Worm (Caenorhabditis elegans): ENCODE data around the gene F10E9.5.

F10E9.5 gene

ce11 chrIII:8293260-8293659, 14.1 kb upstream of the F10E9.5 start:
- TF ChIP-seq blmp-1 (tag; optimal IDR thresholded peaks at IDR 0.05) (peak; percentile 44), nhr-237 (tag; optimal IDR thresholded peaks at IDR 0.05) (no peak), mep-1 (tag; optimal IDR thresholded peaks at IDR 0.05) (no peak), unc-62 (GFP tag; optimal IDR thresholded peaks at IDR 0.05) (peak; percentile 77), unc-120 (tag; optimal IDR thresholded peaks at IDR 0.05; ENCODE audit: poor library complexity, severe bottlenecking) (no peak), zip-8 (tag; optimal IDR thresholded peaks at IDR 0.05) (peak; percentile 13)

ce11 chrIII:8298216-8298920, 9.0 kb upstream of the F10E9.5 start:
- no peak for TF ChIP-seq lsy-2 (tag; optimal IDR thresholded peaks at IDR 0.05)
- TF ChIP-seq flh-1 (GFP tag; optimal IDR thresholded peaks at IDR 0.05) = no peak
- TF ChIP-seq lin-13 (tag; optimal IDR thresholded peaks at IDR 0.05) = no peak
- no peak for TF ChIP-seq ces-1 (GFP tag; optimal IDR thresholded peaks at IDR 0.05)
- peak; percentile 35 for TF ChIP-seq sptf-1 (tag; optimal IDR thresholded peaks at IDR 0.05)
- peak; percentile 24 for TF ChIP-seq mls-2 (tag; optimal IDR thresholded peaks at IDR 0.05)
- TF ChIP-seq ham-2 (GFP tag; optimal IDR thresholded peaks at IDR 0.05) = no peak
- peak; percentile 3 for TF ChIP-seq unc-62 (GFP tag; optimal IDR thresholded peaks at IDR 0.05)
- peak; percentile 79 for TF ChIP-seq cnd-1 (tag; optimal IDR thresholded peaks at IDR 0.05)
- no peak for TF ChIP-seq tbx-8 (GFP tag; optimal IDR thresholded peaks at IDR 0.05)
- TF ChIP-seq zip-8 (tag; optimal IDR thresholded peaks at IDR 0.05) = peak; percentile 93
- peak; percentile 90 for TF ChIP-seq nhr-2 (tag; optimal IDR thresholded peaks at IDR 0.05)
- TF ChIP-seq unc-120 (tag; optimal IDR thresholded peaks at IDR 0.05; ENCODE audit: poor library complexity, severe bottlenecking) = no peak
- no peak for TF ChIP-seq nhr-76 (tag; optimal IDR thresholded peaks at IDR 0.05)

ce11 chrIII:8299078-8299587, 8.3 kb upstream of the F10E9.5 start:
- TF ChIP-seq mab-5 (tag; optimal IDR thresholded peaks at IDR 0.05) (no peak), unc-62 (GFP tag; optimal IDR thresholded peaks at IDR 0.05) (peak; percentile 84), ces-1 (GFP tag; optimal IDR thresholded peaks at IDR 0.05) (peak; percentile 58), hlh-1 (tag; optimal IDR thresholded peaks at IDR 0.05) (peak; percentile 97), unc-120 (tag; optimal IDR thresholded peaks at IDR 0.05; ENCODE audit: poor library complexity, severe bottlenecking) (peak; percentile 37)

ce11 chrIII:8299734-8300133, 7.7 kb upstream of the F10E9.5 start:
- TF ChIP-seq ztf-11 (tag; optimal IDR thresholded peaks at IDR 0.05) = no peak
- TF ChIP-seq sem-2 (GFP tag; optimal IDR thresholded peaks at IDR 0.05) = no peak
- TF ChIP-seq zip-8 (tag; optimal IDR thresholded peaks at IDR 0.05) = no peak
- no peak for TF ChIP-seq pha-4 (tag; optimal IDR thresholded peaks at IDR 0.05)

- TF ChIP-seq unc-120 (tag; optimal IDR thresholded peaks at IDR 0.05; ENCODE audit: poor library complexity, severe bottlenecking) = no peak
- peak; percentile 8 for TF ChIP-seq cnd-1 (tag; optimal IDR thresholded peaks at IDR 0.05)
- TF ChIP-seq mls-2 (tag; optimal IDR thresholded peaks at IDR 0.05) = peak; percentile 15
- TF ChIP-seq ceh-83 (GFP tag; optimal IDR thresholded peaks at IDR 0.05) = peak; percentile 65
- TF ChIP-seq nhr-28 (tag; optimal IDR thresholded peaks at IDR 0.05) = no peak
- TF ChIP-seq lsy-2 (tag; optimal IDR thresholded peaks at IDR 0.05) = no peak
- TF ChIP-seq ces-1 (GFP tag; optimal IDR thresholded peaks at IDR 0.05) = peak; percentile 54
- TF ChIP-seq pha-4 (tag; optimal IDR thresholded peaks at IDR 0.05) = peak; percentile 27
- no peak for TF ChIP-seq nhr-76 (tag; optimal IDR thresholded peaks at IDR 0.05)
- no peak for TF ChIP-seq elt-3 (tag; optimal IDR thresholded peaks at IDR 0.05)
Measured at ce11 chrIII:8300860-8301396, 6.5 kb upstream of the F10E9.5 start.

ce11 chrIII:8303440-8303839, 4.0 kb upstream of the F10E9.5 start:
- no peak for TF ChIP-seq lin-32 (GFP tag; optimal IDR thresholded peaks at IDR 0.05)
- TF ChIP-seq zip-8 (tag; optimal IDR thresholded peaks at IDR 0.05) = peak; percentile 95

ce11 chrIII:8305304-8305703, 2.1 kb upstream of the F10E9.5 start:
- TF ChIP-seq nhr-2 (tag; optimal IDR thresholded peaks at IDR 0.05) = no peak
- TF ChIP-seq ham-2 (GFP tag; optimal IDR thresholded peaks at IDR 0.05) = no peak
- TF ChIP-seq ces-1 (GFP tag; optimal IDR thresholded peaks at IDR 0.05) = no peak
- no peak for TF ChIP-seq unc-39 (tag; optimal IDR thresholded peaks at IDR 0.05)
- no peak for TF ChIP-seq lin-13 (tag; optimal IDR thresholded peaks at IDR 0.05)
- no peak for TF ChIP-seq elt-1 (tag; optimal IDR thresholded peaks at IDR 0.05; ENCODE audit: borderline replicate concordance, insufficient read depth)
- no peak for TF ChIP-seq unc-120 (tag; optimal IDR thresholded peaks at IDR 0.05; ENCODE audit: poor library complexity, severe bottlenecking)
- no peak for TF ChIP-seq drap-1 (GFP tag; optimal IDR thresholded peaks at IDR 0.05)
- no peak for TF ChIP-seq sptf-1 (tag; optimal IDR thresholded peaks at IDR 0.05)
- no peak for TF ChIP-seq ceh-43 (GFP tag; optimal IDR thresholded peaks at IDR 0.05)
- no peak for TF ChIP-seq mab-5 (tag; optimal IDR thresholded peaks at IDR 0.05)
- no peak for TF ChIP-seq ztf-11 (tag; optimal IDR thresholded peaks at IDR 0.05)
- no peak for TF ChIP-seq nhr-12 (tag; optimal IDR thresholded peaks at IDR 0.05)
- no peak for TF ChIP-seq nhr-28 (tag; optimal IDR thresholded peaks at IDR 0.05)
- no peak for TF ChIP-seq tbx-8 (GFP tag; optimal IDR thresholded peaks at IDR 0.05)
- TF ChIP-seq flh-1 (GFP tag; optimal IDR thresholded peaks at IDR 0.05) = no peak
- TF ChIP-seq lsy-2 (tag; optimal IDR thresholded peaks at IDR 0.05) = no peak
- no peak for TF ChIP-seq lin-32 (GFP tag; optimal IDR thresholded peaks at IDR 0.05)
- no peak for TF ChIP-seq pha-4 (tag; optimal IDR thresholded peaks at IDR 0.05)
- TF ChIP-seq ceh-83 (GFP tag; optimal IDR thresholded peaks at IDR 0.05) = no peak
